Worm (Caenorhabditis elegans) whole organism, late embryonic: Measurements from ENCODE around the gene ckb-2.

Experiments used
- ama-1 ChIP-seq: fragments of 150-350 bp; optimal IDR thresholded peaks from 2 replicates; lab custom pipeline; 2014
- ceh-24 ChIP-seq: sonication (generic microtip); optimal IDR thresholded peaks from 2 replicates; lab custom pipeline; 2016; ENCODE audit warnings: mild to moderate bottlenecking, missing genetic modification characterization, missing compliant biosample characterization
- dve-1 ChIP-seq: sonication (generic microtip); optimal IDR thresholded peaks from 2 replicates; lab custom pipeline; 2017; ENCODE audit warnings: antibody characterized with exemption, mild to moderate bottlenecking, missing genetic modification characterization, missing compliant biosample characterization
- fkh-10 ChIP-seq: fragments of 150-350 bp; optimal IDR thresholded peaks from 2 replicates; lab custom pipeline; 2014; ENCODE audit warnings: missing biosample characterization, missing genetic modification reagents, missing genetic modification characterization
- fkh-6 ChIP-seq: sonication (generic microtip); optimal IDR thresholded peaks from 2 replicates; lab custom pipeline; 2016; ENCODE audit warnings: missing genetic modification characterization, missing compliant biosample characterization
- lim-6 ChIP-seq: sonication (generic microtip); optimal IDR thresholded peaks from 2 replicates; lab custom pipeline; 2016; ENCODE audit warnings: missing genetic modification characterization, missing compliant biosample characterization
- pha-4 ChIP-seq: fragments of 150-350 bp; optimal IDR thresholded peaks from 2 replicates; lab custom pipeline; 2018; ENCODE audit warnings: missing biosample characterization, missing genetic modification reagents, missing genetic modification characterization
- pqm-1 ChIP-seq: sonication (generic microtip); optimal IDR thresholded peaks from 2 replicates; lab custom pipeline; 2016; ENCODE audit warnings: missing genetic modification characterization, missing compliant biosample characterization
- sox-4 ChIP-seq: sonication (generic microtip); optimal IDR thresholded peaks from 2 replicates; lab custom pipeline; 2017; ENCODE audit warnings: mild to moderate bottlenecking, missing genetic modification characterization, inconsistent platforms, missing compliant biosample characterization
- unc-55 ChIP-seq: sonication (generic microtip); optimal IDR thresholded peaks from 2 replicates; lab custom pipeline; 2017; ENCODE audit warnings: missing biosample characterization, missing genetic modification reagents, missing genetic modification characterization
- unc-86 ChIP-seq: sonication (generic microtip); optimal IDR thresholded peaks from 2 replicates; lab custom pipeline; 2016; ENCODE audit warnings: missing genetic modification characterization, missing compliant biosample characterization

- TF ChIP-seq fkh-6 (tag; lab: Kevin White, UChicago), result no peak
- TF ChIP-seq lim-6, result no peak
- no peak for TF ChIP-seq pqm-1 (tag; lab: Kevin White, UChicago)
- TF ChIP-seq sox-4 (tag; lab: Kevin White, UChicago), result no peak
- no peak for TF ChIP-seq ceh-24 (tag; lab: Kevin White, UChicago)
- TF ChIP-seq ama-1 (lab: Kevin White, UChicago), result no peak
- TF ChIP-seq fkh-10, result no peak
- TF ChIP-seq unc-86, result no peak
- TF ChIP-seq unc-55 (GFP tag; lab: Kevin White, UChicago), result no peak
- TF ChIP-seq pha-4 (tag; lab: Kevin White, UChicago), result no peak
- TF ChIP-seq dve-1, result no peak
Observed at ce11 chrIII:4395857-4396256, 28.1 kb downstream of the ckb-2 start.
